Worm (Caenorhabditis elegans) whole organism, L4/young adult: ENCODE measurements around the gene ZC196.2.

Experiments
- W03F9.2 ChIP-seq: fragments of 150-350 bp; optimal IDR thresholded peaks from 2 replicates; lab custom pipeline; 2014; ENCODE audit warnings: missing biosample characterization, missing genetic modification characterization
- dao-5 ChIP-seq: sonication (generic microtip); optimal IDR thresholded peaks from 2 replicates; lab custom pipeline; 2016; ENCODE audit warnings: missing genotype, missing genetic modification characterization, moderate library complexity, missing compliant biosample characterization
- him-1 ChIP-seq: sonication (generic microtip); optimal IDR thresholded peaks from 2 replicates; lab custom pipeline; 2016; ENCODE audit warnings: missing genotype, missing genetic modification reagents, missing genetic modification characterization, missing compliant biosample characterization

The ZC196.2 gene

DNA sequence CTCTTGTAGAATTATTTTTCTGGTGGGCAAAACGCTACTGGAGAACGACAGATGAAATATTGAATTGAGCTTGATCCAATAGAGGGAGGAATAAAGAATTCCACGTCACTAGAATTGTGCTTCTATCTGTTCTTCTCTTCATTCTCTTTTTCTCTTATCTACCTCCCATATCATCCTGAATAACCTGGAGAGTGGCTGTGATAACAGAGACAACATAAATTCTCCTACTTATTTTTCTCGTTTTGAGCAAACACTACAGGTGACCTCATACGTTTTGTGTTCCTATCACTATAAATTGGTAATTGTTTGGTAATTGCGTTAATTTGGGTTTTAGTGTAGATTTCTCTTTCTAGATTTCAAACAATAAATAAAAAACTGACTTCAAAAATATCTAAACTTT lies 41.9 kb downstream of the ZC196.2 start:
- TF ChIP-seq him-1 (no peak), W03F9.2 (tag; lab: Kevin White, UChicago) (no peak), dao-5 (tag; lab: Kevin White, UChicago) (no peak)

DNA sequence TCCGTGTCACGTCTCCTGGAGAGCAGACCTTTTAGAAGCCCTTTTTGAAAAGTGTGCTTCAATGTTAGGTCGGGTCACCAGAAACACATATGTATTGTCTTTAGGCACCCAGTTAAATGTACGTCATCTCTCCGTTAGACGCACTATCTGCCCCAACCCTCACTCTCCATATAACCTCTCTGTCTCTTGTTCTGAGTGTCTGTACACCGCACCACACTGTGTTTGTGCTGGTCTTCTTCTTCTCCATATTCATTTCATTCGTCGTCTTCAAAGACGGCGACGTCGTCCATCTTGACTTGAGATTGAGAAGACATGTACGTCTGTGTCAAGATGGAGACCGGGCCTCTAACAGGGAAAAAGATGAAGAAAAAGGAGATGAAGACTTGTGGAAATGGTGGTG lies 42.9 kb downstream of the ZC196.2 start:
- TF ChIP-seq him-1 (no peak), dao-5 (tag; lab: Kevin White, UChicago) (no peak), W03F9.2 (tag; lab: Kevin White, UChicago) (no peak)

DNA sequence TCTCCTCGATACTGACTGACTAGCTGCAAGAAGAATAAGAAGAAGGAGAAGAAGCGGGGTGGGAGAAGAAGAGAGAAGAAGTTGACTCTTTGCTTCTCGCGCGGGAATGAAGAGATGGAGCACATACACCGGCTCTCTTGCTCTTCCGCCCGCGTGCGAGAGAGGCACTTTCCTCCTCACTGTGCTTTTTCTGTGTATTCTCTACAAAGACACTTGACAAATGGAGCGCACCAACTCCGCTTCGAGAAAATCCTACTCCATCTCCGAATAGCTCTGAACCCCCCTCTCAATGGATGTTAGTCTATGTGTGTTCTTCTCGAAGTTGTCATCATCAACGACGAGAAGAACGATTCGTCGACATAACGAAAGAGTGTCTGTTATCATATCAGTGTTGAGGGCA lies 45.2 kb downstream of the ZC196.2 start:
- TF ChIP-seq him-1 (no peak), W03F9.2 (tag; lab: Kevin White, UChicago) (no peak)

DNA sequence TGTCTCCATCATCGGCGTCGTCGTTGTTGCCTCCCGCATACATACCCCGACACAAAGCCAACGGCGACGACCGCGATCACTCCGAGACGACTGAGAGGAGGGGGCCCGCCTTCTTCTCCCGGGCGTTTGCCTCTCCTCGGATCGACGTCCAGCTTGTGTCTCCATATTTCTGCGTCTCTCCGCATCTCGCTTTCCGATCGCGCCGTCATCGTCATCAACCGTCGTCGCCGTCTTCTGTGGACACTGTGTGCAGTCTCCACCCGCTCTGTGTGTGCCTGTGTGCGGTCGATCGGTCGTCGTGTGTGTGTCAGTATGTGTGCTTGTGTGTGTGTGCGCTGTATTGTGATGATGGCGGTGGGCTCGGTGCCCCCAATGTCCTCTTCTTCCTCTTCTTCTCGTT lies 46.3 kb downstream of the ZC196.2 start:
- no peak for TF ChIP-seq him-1
- no peak for TF ChIP-seq dao-5 (tag; lab: Kevin White, UChicago)
- TF ChIP-seq W03F9.2 (tag; lab: Kevin White, UChicago): no peak

DNA sequence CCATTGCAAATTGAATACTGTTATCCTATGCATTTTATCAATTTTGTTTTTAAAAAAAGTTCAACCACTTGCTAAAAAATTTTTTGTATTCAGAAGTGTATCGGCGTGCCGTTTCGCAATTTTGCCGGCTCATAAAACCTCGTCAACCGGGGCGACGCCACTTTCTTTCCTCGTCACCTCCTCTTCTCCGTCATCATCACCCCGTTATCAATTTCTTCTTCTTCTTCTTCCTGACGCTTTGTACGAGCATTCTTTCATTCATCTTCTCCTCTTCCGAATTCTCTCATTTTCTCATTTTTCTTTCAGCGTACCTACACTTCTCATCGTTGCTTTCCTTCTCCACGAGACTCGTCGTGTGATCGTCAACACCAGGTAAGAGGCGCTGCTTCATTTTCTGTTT lies 47.0 kb downstream of the ZC196.2 start, which contains the start of gene sup-37:
TSS of gene sup-37 (plus strand) at position 301 of the 400 bp plus-strand sequence.
- no peak for TF ChIP-seq W03F9.2 (tag; lab: Kevin White, UChicago)
- no peak for TF ChIP-seq dao-5 (tag; lab: Kevin White, UChicago)
- no peak for TF ChIP-seq him-1

DNA sequence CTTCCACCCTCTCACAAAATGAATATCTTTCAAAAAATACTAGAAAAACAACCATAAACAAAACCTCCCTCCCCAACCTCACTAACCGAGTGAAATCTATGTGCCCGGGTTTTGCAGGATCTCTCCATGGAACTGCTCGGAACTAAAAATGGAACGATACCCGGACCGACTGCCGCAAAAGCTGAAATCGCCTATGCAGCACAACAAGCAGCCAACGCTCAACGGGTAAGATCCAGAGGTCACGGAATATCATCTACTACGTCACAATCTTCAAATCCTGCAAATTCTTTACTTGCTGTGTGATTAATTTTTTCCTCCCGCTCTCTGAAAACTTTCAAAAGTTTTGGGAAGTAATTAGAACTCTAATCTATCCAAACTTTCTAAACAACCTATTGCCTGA lies 50.1 kb downstream of the ZC196.2 start:
- TF ChIP-seq him-1 (no peak), W03F9.2 (tag; lab: Kevin White, UChicago) (no peak), dao-5 (tag; lab: Kevin White, UChicago) (no peak)
